Worm (Caenorhabditis elegans) whole organism, young adult: ENCODE results near the gene ndab-1.
A peak's percentile ranks its signal among the peaks of the same experiment; 100 is the strongest.

Experiments
- B0019.2 ChIP-seq: fragments of 200-800 bp; sonication (Bioruptor generic); conservative IDR thresholded peaks from 2 replicates; pipeline ENCODE4 v1.3.6; 2022; ENCODE audit warnings: missing genetic modification reagents, missing genetic modification characterization, missing compliant biosample characterization
- F10E7.11 ChIP-seq: sonication (generic microtip); optimal IDR thresholded peaks from 2 replicates; lab custom pipeline; 2017; ENCODE audit warnings: mild to moderate bottlenecking, missing genetic modification characterization, moderate library complexity, missing compliant biosample characterization
- F22D6.2 ChIP-seq: sonication (generic microtip); optimal IDR thresholded peaks from 2 replicates; lab custom pipeline; 2016; ENCODE audit warnings: mild to moderate bottlenecking, missing genetic modification characterization, missing compliant biosample characterization
- F33H1.4 ChIP-seq: fragments of 200-800 bp; sonication (Bioruptor generic); IDR thresholded peaks from 2 replicates; pipeline ENCODE4 v1.3.6; 2022; ENCODE audit warnings: missing genetic modification reagents, missing genetic modification characterization, missing compliant biosample characterization
- F37B4.10 ChIP-seq: fragments of 200-800 bp; sonication (Bioruptor generic); IDR thresholded peaks from 2 replicates; pipeline ENCODE4 v1.3.6; 2022; ENCODE audit warnings: missing genetic modification characterization, missing compliant biosample characterization
- F57C9.4 ChIP-seq: sonication (generic microtip); optimal IDR thresholded peaks from 2 replicates; lab custom pipeline; 2017; ENCODE audit warnings: mild to moderate bottlenecking, missing genetic modification characterization, missing compliant biosample characterization
- K11D2.4 ChIP-seq: fragments of 200-800 bp; sonication (Bioruptor generic); IDR thresholded peaks from 2 replicates; pipeline ENCODE4 v1.3.6; 2022; ENCODE audit warnings: missing genetic modification reagents, missing genetic modification characterization, missing compliant biosample characterization
- T26A5.8 ChIP-seq: sonication (generic microtip); optimal IDR thresholded peaks from 2 replicates; lab custom pipeline; 2016; ENCODE audit warnings: missing genetic modification characterization, missing compliant biosample characterization
- Y56A3A.18 ChIP-seq: fragments of 200-800 bp; sonication (Bioruptor generic); IDR thresholded peaks from 2 replicates; pipeline ENCODE4 v1.3.6; 2022; ENCODE audit warnings: missing genetic modification reagents, missing genetic modification characterization, missing compliant biosample characterization
- Y67H2A.10 ChIP-seq: fragments of 200-800 bp; sonication (Bioruptor generic); conservative IDR thresholded peaks from 2 replicates; pipeline ENCODE4 v1.3.6; 2022; ENCODE audit warnings: missing genetic modification reagents, missing genetic modification characterization, missing compliant biosample characterization
- Y95B8A.8 ChIP-seq: fragments of 200-800 bp; sonication (Bioruptor generic); IDR thresholded peaks from 2 replicates; pipeline ENCODE4 v1.3.6; 2022; ENCODE audit warnings: missing genetic modification reagents, missing genetic modification characterization, missing compliant biosample characterization
- bed-2 ChIP-seq: fragments of 200-800 bp; sonication (Bioruptor generic); IDR thresholded peaks from 2 replicates; pipeline ENCODE4 v1.3.6; 2022; ENCODE audit warnings: missing genetic modification reagents, missing genetic modification characterization, missing compliant biosample characterization
- ceh-100 ChIP-seq: fragments of 200-800 bp; sonication (Bioruptor generic); IDR thresholded peaks from 2 replicates; pipeline ENCODE4 v1.3.6; 2022; ENCODE audit warnings: missing genetic modification reagents, missing genetic modification characterization, missing compliant biosample characterization
- ceh-58 ChIP-seq: fragments of 200-800 bp; sonication (Bioruptor generic); IDR thresholded peaks from 2 replicates; pipeline ENCODE4 v1.3.6; 2022; ENCODE audit warnings: missing genetic modification characterization, missing compliant biosample characterization
- die-1 ChIP-seq: sonication (generic microtip); optimal IDR thresholded peaks from 2 replicates; lab custom pipeline; 2016; ENCODE audit warnings: missing genotype, mild to moderate bottlenecking, missing genetic modification characterization, missing compliant biosample characterization
- egl-44 ChIP-seq: fragments of 200-800 bp; sonication (Bioruptor generic); IDR thresholded peaks from 2 replicates; pipeline ENCODE4 v1.3.6; 2022; ENCODE audit warnings: missing genetic modification reagents, missing genetic modification characterization, missing compliant biosample characterization
- egrh-3 ChIP-seq: fragments of 200-800 bp; sonication (Bioruptor generic); IDR thresholded peaks from 2 replicates; pipeline ENCODE4 v1.3.6; 2022; ENCODE audit warnings: missing genetic modification reagents, missing genetic modification characterization, missing compliant biosample characterization
- hlh-12 ChIP-seq: sonication (generic microtip); optimal IDR thresholded peaks from 2 replicates; lab custom pipeline; 2016; ENCODE audit warnings: missing genetic modification characterization, missing compliant biosample characterization
- hlh-26 ChIP-seq: fragments of 200-800 bp; sonication (Bioruptor generic); conservative IDR thresholded peaks from 2 replicates; pipeline ENCODE4 v1.3.6; 2022; ENCODE audit warnings: missing genetic modification reagents, missing genetic modification characterization, missing compliant biosample characterization
- madf-8 ChIP-seq: fragments of 200-800 bp; sonication (Bioruptor generic); conservative IDR thresholded peaks from 2 replicates; pipeline ENCODE4 v1.3.6; 2022; ENCODE audit warnings: missing genetic modification reagents, missing genetic modification characterization, missing compliant biosample characterization
- mcd-1 ChIP-seq: fragments of 200-800 bp; sonication (Bioruptor generic); IDR thresholded peaks from 2 replicates; pipeline ENCODE4 v1.3.6; 2022; ENCODE audit warnings: missing genetic modification reagents, missing genetic modification characterization, missing compliant biosample characterization
- nfya-2 ChIP-seq: fragments of 200-800 bp; sonication (Bioruptor generic); IDR thresholded peaks from 2 replicates; pipeline ENCODE4 v1.3.6; 2022; ENCODE audit warnings: missing genetic modification reagents, missing genetic modification characterization, missing compliant biosample characterization
- nhr-27 ChIP-seq: fragments of 200-800 bp; sonication (Bioruptor generic); optimal IDR thresholded peaks from 2 replicates; lab custom pipeline; 2018; ENCODE audit warnings: mild to moderate bottlenecking, missing genetic modification characterization, moderate library complexity, missing compliant biosample characterization
- rcor-1 ChIP-seq: fragments of 200-800 bp; sonication (Bioruptor generic); IDR thresholded peaks from 2 replicates; pipeline ENCODE4 v1.3.6; 2022; ENCODE audit warnings: missing genetic modification reagents, missing genetic modification characterization, missing compliant biosample characterization
- rec-8 ChIP-seq, 2 experiments: sonication (generic microtip); optimal IDR thresholded peaks; 2 replicates each; lab custom pipeline; 2016; ENCODE audit warnings: mild to moderate bottlenecking in 2 of 2, missing genetic modification characterization in 2 of 2, missing genetic modification reagents in 2 of 2, missing genotype in 2 of 2, missing biosample characterization in 1 of 2, missing compliant biosample characterization in 1 of 2, moderate library complexity in 1 of 2
- snpc-1.1 ChIP-seq: sonication (generic microtip); optimal IDR thresholded peaks from 2 replicates; lab custom pipeline; 2017; ENCODE audit warnings: missing genetic modification characterization, mild to moderate bottlenecking, missing compliant biosample characterization, antibody characterized with exemption, moderate library complexity, missing genotype, missing genetic modification reagents; ENCODE audit not compliant: insufficient read depth
- snpc-3.4 ChIP-seq: sonication (generic microtip); optimal IDR thresholded peaks from 2 replicates; lab custom pipeline; 2017; ENCODE audit warnings: missing genetic modification characterization, mild to moderate bottlenecking, missing compliant biosample characterization, antibody characterized with exemption, moderate library complexity, missing genotype, missing genetic modification reagents
- tbp1 ChIP-seq: fragments of 200-800 bp; sonication (Bioruptor generic); optimal IDR thresholded peaks from 2 replicates; lab custom pipeline; 2018; ENCODE audit warnings: mild to moderate bottlenecking, missing genetic modification characterization, missing compliant biosample characterization
- xnd-1 ChIP-seq: sonication (generic microtip); optimal IDR thresholded peaks from 2 replicates; lab custom pipeline; 2016; ENCODE audit warnings: missing genotype, missing genetic modification reagents, missing genetic modification characterization, missing compliant biosample characterization
- zfh-2 ChIP-seq: fragments of 200-800 bp; sonication (Bioruptor generic); conservative IDR thresholded peaks from 2 replicates; pipeline ENCODE4 v1.3.6; 2022; ENCODE audit warnings: missing genetic modification reagents, missing genetic modification characterization, missing compliant biosample characterization
- zim-3 ChIP-seq: sonication (generic microtip); optimal IDR thresholded peaks from 2 replicates; lab custom pipeline; 2017; ENCODE audit warnings: mild to moderate bottlenecking, missing genetic modification characterization, moderate library complexity, missing compliant biosample characterization
- ztf-22 ChIP-seq: fragments of 200-800 bp; sonication (Bioruptor generic); optimal IDR thresholded peaks from 2 replicates; lab custom pipeline; 2018; ENCODE audit warnings: mild to moderate bottlenecking, missing genetic modification characterization, moderate library complexity, missing compliant biosample characterization
- ztf-3 ChIP-seq: fragments of 200-800 bp; sonication (Bioruptor generic); optimal IDR thresholded peaks from 2 replicates; lab custom pipeline; 2018; ENCODE audit warnings: mild to moderate bottlenecking, missing genetic modification characterization, missing compliant biosample characterization

The ndab-1 gene

DNA sequence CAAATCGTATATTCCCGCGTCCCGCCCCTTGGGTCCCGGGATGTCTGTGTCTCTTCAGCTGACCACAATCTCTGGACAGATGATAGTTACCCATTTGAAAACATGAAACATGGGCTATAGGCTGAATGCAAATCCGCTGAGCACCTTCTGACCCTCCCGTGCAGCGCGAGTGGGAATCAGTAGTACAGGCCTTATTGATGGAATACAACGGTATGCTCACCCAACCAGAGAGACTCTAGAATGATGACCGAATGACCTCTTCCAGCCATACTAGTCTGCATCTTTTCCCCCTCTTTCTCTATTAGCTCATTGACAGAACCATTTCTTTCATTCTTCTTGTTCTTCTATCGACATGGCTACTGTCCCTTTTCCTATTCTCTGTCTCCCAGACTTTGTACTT, 8.3 kb downstream of the ndab-1 start, which contains the start of gene sdz-33:
Gene sdz-33, plus strand, starts transcription at position 301 of the 400 bp plus-strand sequence.
- TF ChIP-seq F10E7.11 (tag; lab: Kevin White, UChicago) (no peak), Y67H2A.10 (GFP tag; lab: Robert Waterston, UW) (no peak), nhr-27 (no peak), F57C9.4 (tag; lab: Kevin White, UChicago) (no peak), Y95B8A.8 (GFP tag; lab: Robert Waterston, UW) (no peak), F22D6.2 (tag; lab: Kevin White, UChicago) (no peak), ceh-100 (GFP tag; lab: Robert Waterston, UW) (no peak)

- 0 out of 2 replicates have a peak, but pooled peaks have one; percentile 14 for TF ChIP-seq mcd-1 (GFP tag; lab: Robert Waterston, UW)
- TF ChIP-seq K11D2.4 (GFP tag; lab: Robert Waterston, UW), result no peak
- no peak for TF ChIP-seq tbp1 (GFP tag; lab: Kevin White, UChicago)
- TF ChIP-seq egrh-3 (GFP tag; lab: Robert Waterston, UW), result peak; percentile 43; the same call in 1 of the 2 replicates
- TF ChIP-seq zfh-2, result peak; percentile 71
- no peak for TF ChIP-seq F37B4.10 (GFP tag; lab: Robert Waterston, UW)
- no peak for TF ChIP-seq F33H1.4 (GFP tag; lab: Robert Waterston, UW)
- TF ChIP-seq bed-2 (GFP tag; lab: Robert Waterston, UW), result no peak
Measured at ce11 chrIII:11902782-11903181, 12.7 kb downstream of the ndab-1 start.

- no peak for TF ChIP-seq egl-44 (GFP tag; lab: Robert Waterston, UW)
- TF ChIP-seq nfya-2, result no peak
- TF ChIP-seq K11D2.4 (GFP tag; lab: Robert Waterston, UW), result no peak
- TF ChIP-seq xnd-1 (tag; lab: Kevin White, UChicago), result no peak
- TF ChIP-seq hlh-12 (tag; lab: Kevin White, UChicago), result no peak
- TF ChIP-seq, all 124 proteins: peak for 0
Measured at ce11 chrIII:11900022-11900421, 15.5 kb downstream of the ndab-1 start.

ce11 chrIII:11898169-11898568, 17.3 kb downstream of the ndab-1 start, which contains the start of gene tsen-2:
Gene tsen-2, minus strand, starts transcription at chrIII:11898269.
- TF ChIP-seq snpc-1.1 (tag; lab: Kevin White, UChicago) (no peak), snpc-3.4 (tag; lab: Kevin White, UChicago) (no peak), T26A5.8 (tag; lab: Kevin White, UChicago) (no peak), zfh-2 (no peak), ztf-22 (GFP tag; lab: Kevin White, UChicago) (no peak), zim-3 (no peak), Y56A3A.18 (no peak), die-1 (tag; lab: Kevin White, UChicago) (no peak), ceh-58 (GFP tag; lab: Robert Waterston, UW) (no peak), rec-8 (tag; optimal IDR thresholded peaks at IDR 0.05; lab: Kevin White, UChicago) (no peak), ztf-3 (no peak), B0019.2 (GFP tag; lab: Robert Waterston, UW) (no peak), hlh-26 (GFP tag; lab: Robert Waterston, UW) (no peak), rcor-1 (GFP tag; lab: Robert Waterston, UW) (no peak)

- TF ChIP-seq madf-8 (GFP tag; lab: Robert Waterston, UW) (no peak), nfya-2 (no peak), ceh-100 (GFP tag; lab: Robert Waterston, UW) (no peak), F33H1.4 (GFP tag; lab: Robert Waterston, UW) (no peak)
Measured at ce11 chrIII:11896652-11897051, 18.9 kb downstream of the ndab-1 start.
